Worm (Caenorhabditis elegans) whole organism, midembryonic: ENCODE measurements around the gene acl-2.
"Not testable (repeated sequence)": the region's sequence is repeated elsewhere in the genome, so short reads cannot be mapped to it uniquely, and the experiment has no call there.

ENCODE experiments used
- T22C8.4 ChIP-seq: fragments of 200-800 bp; sonication (Bioruptor generic); IDR thresholded peaks from 2 replicates; pipeline ENCODE4 v1.3.6; 2022; ENCODE audit warnings: missing genetic modification characterization, missing compliant biosample characterization
- cog-1 ChIP-seq: sonication (generic microtip); optimal IDR thresholded peaks from 2 replicates; lab custom pipeline; 2016; ENCODE audit warnings: missing genetic modification characterization, missing compliant biosample characterization
- flt-1 ChIP-seq: fragments of 200-800 bp; sonication (Bioruptor generic); IDR thresholded peaks from 2 replicates; pipeline ENCODE4 v1.3.6; 2022; ENCODE audit warnings: missing genetic modification characterization, missing compliant biosample characterization
- klf-2 ChIP-seq: fragments of 200-800 bp; sonication (Bioruptor generic); conservative IDR thresholded peaks from 2 replicates; pipeline ENCODE4 v1.3.6; 2022; ENCODE audit warnings: missing genetic modification reagents, missing genetic modification characterization, missing compliant biosample characterization
- med-1 ChIP-seq: sonication (generic microtip); optimal IDR thresholded peaks from 2 replicates; lab custom pipeline; 2017; ENCODE audit warnings: missing genetic modification characterization, mild to moderate bottlenecking, missing compliant biosample characterization, antibody characterized with exemption, missing genetic modification reagents; ENCODE audit not compliant: insufficient read depth
- ref-1 ChIP-seq: fragments of 200-800 bp; sonication (Bioruptor generic); conservative IDR thresholded peaks from 2 replicates; pipeline ENCODE4 v1.3.6; 2022; ENCODE audit warnings: missing genetic modification reagents, missing genetic modification characterization, missing compliant biosample characterization
- tab-1 ChIP-seq: fragments of 200-800 bp; sonication (Bioruptor generic); IDR thresholded peaks from 2 replicates; pipeline ENCODE4 v1.3.6; 2022; ENCODE audit warnings: missing genetic modification characterization, missing compliant biosample characterization
- ztf-23 ChIP-seq: fragments of 200-800 bp; sonication (Bioruptor generic); IDR thresholded peaks from 2 replicates; pipeline ENCODE4 v1.3.6; 2022; ENCODE audit warnings: missing genetic modification reagents, missing genetic modification characterization, missing compliant biosample characterization
- ztf-29 ChIP-seq: fragments of 200-800 bp; sonication (Bioruptor generic); IDR thresholded peaks from 2 replicates; pipeline ENCODE4 v1.3.6; 2022; ENCODE audit warnings: missing genetic modification reagents, missing genetic modification characterization, missing compliant biosample characterization

The acl-2 gene

DNA sequence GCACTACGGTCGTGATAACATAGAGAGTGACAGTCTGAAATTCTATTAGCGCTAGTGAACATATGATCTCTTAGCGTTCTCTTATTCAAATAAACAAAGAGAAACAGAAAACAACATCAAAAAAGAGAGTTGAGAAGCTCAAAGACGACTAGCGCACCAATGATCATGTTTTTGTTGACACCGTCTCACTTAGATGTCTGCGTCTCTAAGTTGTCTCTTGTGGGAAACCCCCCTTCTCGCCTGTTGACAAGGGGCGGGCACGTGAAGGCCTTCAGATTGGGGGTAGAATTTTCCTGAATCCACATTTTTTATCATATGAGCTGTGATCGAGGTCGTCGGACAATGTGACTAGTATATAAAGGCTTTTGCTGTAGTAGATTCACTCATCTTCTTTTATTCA is 11.0 kb downstream of the acl-2 start:
- no peak for TF ChIP-seq cog-1
- TF ChIP-seq ztf-23 (GFP tag; lab: Robert Waterston, UW): no peak

DNA sequence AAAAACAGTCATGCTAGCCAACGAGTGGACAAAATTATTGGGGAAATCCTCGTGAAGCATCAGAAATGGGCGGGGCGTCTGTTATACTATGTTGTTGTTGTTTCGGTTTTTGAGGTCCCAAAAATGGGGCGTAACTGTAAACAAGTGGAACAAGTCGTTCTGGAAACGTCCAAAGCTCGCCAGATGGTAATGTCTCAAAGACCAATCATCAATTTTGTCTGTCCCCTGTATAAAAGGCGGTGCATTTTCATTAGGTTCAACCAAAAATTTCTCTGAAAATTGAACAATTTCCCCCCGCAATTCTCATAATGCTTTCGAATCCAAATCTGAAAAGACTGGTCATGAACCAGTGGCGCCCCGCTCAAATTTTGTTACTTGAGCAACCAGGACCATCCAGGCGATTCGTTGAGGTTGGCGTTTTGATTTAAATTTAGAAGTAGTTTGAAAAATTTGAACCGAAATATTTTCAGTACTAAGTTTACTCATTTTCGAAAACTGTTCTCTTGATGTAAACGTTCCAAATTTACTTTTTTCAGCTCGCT is 11.7 kb downstream of the acl-2 start:
- TF ChIP-seq flt-1 (GFP tag; lab: Robert Waterston, UW) (no peak), klf-2 (GFP tag; lab: Robert Waterston, UW) (no peak), med-1 (no peak), ztf-29 (no peak), tab-1 (GFP tag; lab: Robert Waterston, UW) (no peak), ztf-23 (GFP tag; lab: Robert Waterston, UW) (no peak), T22C8.4 (GFP tag; lab: Robert Waterston, UW) (no peak)

DNA sequence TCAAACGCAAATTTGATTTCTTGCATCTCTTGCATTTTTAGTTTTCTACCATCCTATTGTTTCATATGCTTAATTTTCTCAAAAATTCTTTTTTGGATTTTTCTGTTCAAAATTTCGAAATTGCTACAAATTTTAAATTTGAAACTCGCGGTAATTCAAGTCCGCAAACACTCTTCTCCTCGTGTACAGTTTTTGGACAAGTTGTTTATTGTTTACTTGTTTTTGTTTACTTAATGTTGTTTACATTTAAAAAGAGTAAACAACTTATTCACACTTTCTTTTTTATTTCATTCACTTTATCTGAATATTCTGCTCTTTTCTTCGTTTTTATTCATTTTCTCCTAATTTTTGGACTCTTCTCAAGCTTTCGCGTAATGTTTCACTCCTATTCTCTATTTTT is 12.6 kb downstream of the acl-2 start:
- TF ChIP-seq klf-2 (GFP tag; lab: Robert Waterston, UW): no peak
- no peak for TF ChIP-seq ztf-23 (GFP tag; lab: Robert Waterston, UW)
- TF ChIP-seq ref-1 (GFP tag; lab: Robert Waterston, UW): no peak

DNA sequence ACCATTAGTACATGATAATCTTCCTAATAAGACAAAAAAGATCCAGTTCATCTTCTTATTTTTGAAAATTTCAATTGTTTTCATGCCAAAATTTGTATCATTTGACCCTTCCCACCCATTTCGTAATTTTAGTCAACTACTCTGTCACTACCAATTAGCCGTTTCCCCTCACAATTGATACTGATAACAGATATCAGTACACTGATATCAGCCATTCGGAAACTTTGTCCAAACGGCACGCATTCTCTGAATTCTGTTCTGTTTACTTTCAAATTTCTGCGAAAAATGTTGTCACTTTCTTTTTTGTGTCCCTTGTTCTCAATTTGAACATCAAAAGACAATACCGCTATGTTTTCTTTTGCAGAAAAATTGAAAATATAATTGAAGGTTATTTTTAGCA is 18.3 kb downstream of the acl-2 start:
- no peak for TF ChIP-seq ztf-29
- TF ChIP-seq klf-2 (GFP tag; lab: Robert Waterston, UW): no peak
- TF ChIP-seq T22C8.4 (GFP tag; lab: Robert Waterston, UW): no peak
- no peak for TF ChIP-seq flt-1 (GFP tag; lab: Robert Waterston, UW)
- TF ChIP-seq cog-1: no peak
- TF ChIP-seq ref-1 (GFP tag; lab: Robert Waterston, UW): no peak
- no peak for TF ChIP-seq tab-1 (GFP tag; lab: Robert Waterston, UW)
- no peak for TF ChIP-seq ztf-23 (GFP tag; lab: Robert Waterston, UW)
- TF ChIP-seq med-1: no peak

DNA sequence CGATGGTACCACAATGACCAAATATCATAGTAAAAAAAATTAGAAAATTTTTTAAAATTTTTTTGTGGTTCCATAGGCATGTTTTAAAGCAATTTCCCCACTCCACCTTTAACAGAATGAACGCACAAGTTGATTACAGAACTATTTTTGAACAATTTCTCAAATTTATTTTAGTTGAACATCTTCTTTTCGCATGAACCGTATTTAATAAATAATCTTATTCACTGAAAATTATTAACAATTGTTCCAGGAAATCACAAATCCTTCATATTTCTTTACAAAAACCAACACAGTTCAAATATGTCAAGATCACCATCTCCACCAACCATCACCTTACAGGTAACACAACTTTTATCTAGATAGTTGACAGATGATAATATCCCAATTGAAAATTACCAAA is 19.3 kb downstream of the acl-2 start, which contains the start of gene lea-1:
Gene lea-1 (plus strand): TSS at position 301 of the 400 bp plus-strand sequence.
- TF ChIP-seq flt-1 (GFP tag; lab: Robert Waterston, UW) (no peak), med-1 (no peak), ztf-23 (GFP tag; lab: Robert Waterston, UW) (no peak), ztf-29 (no peak), klf-2 (GFP tag; lab: Robert Waterston, UW) (no peak), cog-1 (no peak), tab-1 (GFP tag; lab: Robert Waterston, UW) (no peak), ref-1 (GFP tag; lab: Robert Waterston, UW) (no peak), T22C8.4 (GFP tag; lab: Robert Waterston, UW) (no peak)

DNA sequence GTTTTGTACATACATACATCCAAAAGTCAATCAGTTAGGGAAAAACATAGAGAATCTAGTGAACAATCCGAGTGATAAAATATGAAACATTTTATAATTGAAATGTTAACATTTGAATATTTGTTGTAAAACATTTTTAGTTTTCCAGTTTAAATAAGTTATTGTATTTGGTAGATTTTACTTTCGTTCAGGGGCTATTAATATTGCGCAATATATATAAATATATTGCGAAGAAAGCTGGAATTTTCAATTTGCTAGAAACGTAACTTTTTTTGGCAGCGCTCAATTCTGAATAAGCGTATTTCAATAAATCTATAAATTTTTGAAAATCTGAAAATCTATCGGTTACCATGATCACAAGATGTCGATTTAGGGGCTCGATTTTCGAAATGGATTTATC is 23.4 kb downstream of the acl-2 start:
- no peak for TF ChIP-seq tab-1 (GFP tag; lab: Robert Waterston, UW)
- no peak for TF ChIP-seq klf-2 (GFP tag; lab: Robert Waterston, UW)
- TF ChIP-seq ztf-23 (GFP tag; lab: Robert Waterston, UW): no peak
- no peak for TF ChIP-seq ztf-29
- TF ChIP-seq flt-1 (GFP tag; lab: Robert Waterston, UW): no peak
- no peak for TF ChIP-seq med-1

DNA sequence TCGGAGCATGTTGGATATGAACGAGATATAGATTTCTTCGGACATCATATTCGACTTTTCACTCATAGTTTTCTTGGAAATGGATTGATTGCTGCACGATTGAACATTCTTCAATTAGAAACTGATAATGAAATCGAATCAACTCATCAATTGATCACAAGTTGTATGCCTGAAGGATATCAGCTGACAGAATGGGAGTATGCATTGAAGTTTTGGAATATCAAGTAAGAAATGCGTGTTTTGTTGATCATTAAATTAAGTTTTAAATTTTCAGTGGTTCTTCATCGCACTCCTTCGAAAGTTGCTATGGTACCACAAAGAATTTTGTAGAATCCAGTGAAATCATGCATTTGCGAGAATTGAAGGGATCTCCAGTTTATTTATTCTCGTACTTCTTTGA is 24.5 kb downstream of the acl-2 start:
- TF ChIP-seq tab-1 (GFP tag; lab: Robert Waterston, UW) (no peak), cog-1 (no peak), flt-1 (GFP tag; lab: Robert Waterston, UW) (no peak), ref-1 (GFP tag; lab: Robert Waterston, UW) (no peak), ztf-23 (GFP tag; lab: Robert Waterston, UW) (no peak), ztf-29 (no peak), klf-2 (GFP tag; lab: Robert Waterston, UW) (no peak), med-1 (no peak), T22C8.4 (GFP tag; lab: Robert Waterston, UW) (no peak)

DNA sequence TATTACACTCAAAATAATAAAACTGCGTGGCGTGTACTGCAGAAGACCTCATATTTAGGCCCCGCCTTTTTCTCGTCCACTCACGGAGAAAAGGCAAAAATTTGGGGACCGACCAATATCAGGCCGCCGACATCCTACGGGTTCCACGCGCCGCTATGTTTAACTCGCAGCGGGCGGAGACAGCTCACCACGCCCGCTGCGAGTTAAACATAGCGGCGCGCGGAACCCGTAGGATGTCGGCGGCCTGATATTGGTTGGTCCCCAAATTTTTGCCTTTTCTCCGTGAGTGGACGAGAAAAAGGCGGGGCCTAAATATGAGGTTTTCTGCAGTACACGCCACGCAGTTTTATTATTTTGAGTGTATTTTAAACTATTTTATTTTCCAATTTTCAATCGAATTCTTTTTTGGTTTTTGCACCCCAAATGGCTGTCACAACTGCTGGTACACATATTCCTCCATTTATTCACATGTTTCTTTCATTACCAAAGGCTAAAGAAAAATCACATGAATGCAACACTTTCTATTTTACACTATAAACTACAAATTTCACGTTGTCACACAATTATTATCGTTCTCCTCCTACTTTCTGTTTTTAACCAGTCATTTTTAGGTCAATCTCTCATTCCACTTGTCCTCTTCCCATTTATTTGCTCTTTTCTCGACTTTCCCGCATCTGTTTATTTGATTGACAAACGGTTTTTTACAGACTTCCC is 26.7 kb downstream of the acl-2 start, which contains the start of gene uda-1:
Gene uda-1 (plus strand): TSS at position 708 of the 714 bp plus-strand sequence.
- TF ChIP-seq ref-1 (GFP tag; lab: Robert Waterston, UW); ztf-29; T22C8.4 (GFP tag; lab: Robert Waterston, UW): not testable (repeated sequence)

DNA sequence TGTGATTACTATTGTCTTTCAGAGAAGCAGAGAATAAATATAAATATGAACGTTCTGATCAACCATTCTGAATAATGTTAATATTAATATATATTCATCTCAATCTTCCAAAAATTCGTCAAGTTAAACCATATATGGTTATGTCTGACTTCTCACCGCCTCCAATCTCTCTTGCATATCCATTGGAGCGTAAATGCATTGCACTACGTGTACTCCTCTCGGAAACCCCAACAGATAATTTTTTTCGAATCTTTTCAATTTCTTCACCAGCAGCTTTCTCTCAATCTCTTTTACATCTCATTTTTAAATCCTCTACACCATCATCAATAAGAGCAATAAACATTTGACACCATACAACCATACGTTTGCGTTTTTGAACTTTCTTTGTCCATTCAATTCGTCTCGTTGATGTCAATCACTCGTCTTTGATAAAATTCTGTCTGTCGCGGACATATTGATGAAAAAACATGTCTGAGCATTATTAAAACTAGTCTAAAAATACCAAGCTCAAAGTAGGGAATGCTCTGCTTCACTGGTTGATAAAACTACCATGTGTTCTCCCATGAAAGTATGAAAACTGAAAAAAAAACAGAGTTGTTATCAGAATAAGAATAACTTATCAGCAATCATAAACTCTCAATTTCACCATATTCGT is 27.4 kb downstream of the acl-2 start:
- no peak for TF ChIP-seq ztf-29
- TF ChIP-seq ztf-23 (GFP tag; lab: Robert Waterston, UW): 0 out of 2 replicates have a peak, but pooled peaks have one; percentile 21

DNA sequence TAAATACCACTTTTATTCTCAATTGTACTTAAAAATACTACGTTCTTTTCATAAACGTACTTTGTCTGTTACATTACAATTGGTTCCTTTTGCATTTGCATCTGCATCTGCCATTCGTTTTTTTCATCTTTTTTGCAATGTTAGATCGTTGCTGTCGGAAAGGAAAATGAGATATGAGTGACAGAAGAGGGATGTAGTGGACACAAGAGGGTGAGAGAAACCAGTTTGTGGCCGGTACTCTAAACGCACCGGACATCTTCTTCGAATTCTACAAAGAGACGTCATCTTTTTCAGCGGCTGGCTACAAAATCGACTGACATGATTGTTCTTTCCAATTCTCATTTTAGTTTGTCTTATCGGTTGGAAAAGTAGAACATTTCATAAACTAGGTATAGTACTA is 28.2 kb downstream of the acl-2 start:
- TF ChIP-seq tab-1 (GFP tag; lab: Robert Waterston, UW) (no peak), flt-1 (GFP tag; lab: Robert Waterston, UW) (no peak), ztf-29 (no peak), T22C8.4 (GFP tag; lab: Robert Waterston, UW) (no peak), ref-1 (GFP tag; lab: Robert Waterston, UW) (no peak), klf-2 (GFP tag; lab: Robert Waterston, UW) (no peak), cog-1 (no peak), med-1 (no peak), ztf-23 (GFP tag; lab: Robert Waterston, UW) (no peak)
